Fruit fly (Drosophila melanogaster) whole organism, wandering third instar larva: ENCODE data around the gene CG4174.

Experiments
- CG32264 ChIP-seq: fragments of 200-800 bp; sonication (Bioruptor generic); optimal IDR thresholded peaks from 2 replicates; lab custom pipeline; 2016; ENCODE audit warnings: missing biosample characterization, missing genetic modification characterization
- CG9705 ChIP-seq: fragments of 200-800 bp; sonication (Bioruptor generic); optimal IDR thresholded peaks from 2 replicates; lab custom pipeline; 2018; ENCODE audit warnings: missing biosample characterization, mild to moderate bottlenecking, missing genetic modification characterization
- CrebA ChIP-seq: fragments of 200-800 bp; sonication (Bioruptor generic); optimal IDR thresholded peaks from 2 replicates; lab custom pipeline; 2016; ENCODE audit warnings: missing biosample characterization, mild to moderate bottlenecking, missing genetic modification characterization, borderline replicate concordance
- Dfd ChIP-seq: fragments of >200 bp; optimal IDR thresholded peaks from 2 replicates; lab custom pipeline; 2017; ENCODE audit warnings: missing biosample characterization, missing genetic modification characterization
- Dif ChIP-seq: fragments of 200-275, 200-300 bp; sonication (Bioruptor generic); optimal IDR thresholded peaks from 2 replicates; lab custom pipeline; 2018; ENCODE audit warnings: missing biosample characterization, missing genetic modification characterization; ENCODE audit not compliant: partially characterized antibody
- GATAd ChIP-seq: sonication (Bioruptor generic); optimal IDR thresholded peaks from 2 replicates; lab custom pipeline; 2016; ENCODE audit warnings: missing biosample characterization, missing genetic modification characterization
- HLH106 ChIP-seq: fragments of 200-800 bp; optimal IDR thresholded peaks from 3 replicates; lab custom pipeline; 2019; ENCODE audit warnings: missing biosample characterization, mild to moderate bottlenecking, missing genetic modification characterization, moderate library complexity
- Hr78 ChIP-seq: fragments of >200 bp; optimal IDR thresholded peaks from 2 replicates; lab custom pipeline; 2017; ENCODE audit warnings: missing biosample characterization, missing genetic modification characterization
- Hr83 ChIP-seq: fragments of 200-300 bp; sonication (Bioruptor generic); optimal IDR thresholded peaks from 2 replicates; lab custom pipeline; 2016; ENCODE audit warnings: missing biosample characterization, mild to moderate bottlenecking, missing genetic modification characterization, moderate library complexity; ENCODE audit not compliant: poor library complexity, severe bottlenecking
- Jra ChIP-seq: sonication (Bioruptor generic); optimal IDR thresholded peaks from 2 replicates; lab custom pipeline; 2016; ENCODE audit warnings: missing biosample characterization, missing genetic modification characterization
- Mio ChIP-seq: sonication (Bioruptor generic); optimal IDR thresholded peaks from 2 replicates; lab custom pipeline; 2016; ENCODE audit warnings: missing biosample characterization, missing genetic modification characterization
- Myc ChIP-seq: fragments of >200 bp; optimal IDR thresholded peaks from 2 replicates; lab custom pipeline; 2017
- N ChIP-seq: fragments of >200 bp; optimal IDR thresholded peaks from 2 replicates; lab custom pipeline; 2018; ENCODE audit warnings: missing biosample characterization, missing external identifiers, missing genetic modification characterization
- OdsH ChIP-seq: fragments of 200-800 bp; sonication (Bioruptor generic); optimal IDR thresholded peaks from 2 replicates; lab custom pipeline; 2016; ENCODE audit warnings: missing biosample characterization, mild to moderate bottlenecking, missing genetic modification characterization
- Rel ChIP-seq, 2 experiments: fragments of 200-800 bp; sonication (Bioruptor generic) in 1 of 2; optimal IDR thresholded peaks; 2 replicates in 1 of 2; 3 replicates in 1 of 2; lab custom pipeline; 2016 to 2019; ENCODE audit warnings: mild to moderate bottlenecking in 2 of 2, missing biosample characterization in 2 of 2, missing genetic modification characterization in 2 of 2, moderate library complexity in 1 of 2
- Vsx2 ChIP-seq: fragments of 200-300, 225-300 bp; sonication (Bioruptor generic); optimal IDR thresholded peaks from 2 replicates; lab custom pipeline; 2018; ENCODE audit warnings: missing biosample characterization, missing genetic modification characterization; ENCODE audit not compliant: partially characterized antibody
- br ChIP-seq: fragments of 200-800 bp; sonication (Bioruptor generic); optimal IDR thresholded peaks from 2 replicates; lab custom pipeline; 2016; ENCODE audit warnings: missing biosample characterization, missing genetic modification characterization
- brk ChIP-seq: fragments of 200-800 bp; sonication (Bioruptor generic); optimal IDR thresholded peaks from 2 replicates; lab custom pipeline; 2016; ENCODE audit warnings: missing biosample characterization, mild to moderate bottlenecking, missing genetic modification characterization
- dl ChIP-seq, 2 experiments: fragments of 175-275, 200-275 bp in 1 of 2; fragments of 200-275 bp in 1 of 2; sonication (Bioruptor generic); optimal IDR thresholded peaks; lab custom pipeline; 2018; ENCODE audit warnings: mild to moderate bottlenecking in 2 of 2, missing biosample characterization in 2 of 2, missing genetic modification characterization in 2 of 2, moderate library complexity in 2 of 2; ENCODE audit not compliant: partially characterized antibody in 2 of 2, insufficient read depth in 1 of 2
- dmrt93B ChIP-seq: fragments of 200-800 bp; sonication (Bioruptor generic); optimal IDR thresholded peaks from 2 replicates; lab custom pipeline; 2018; ENCODE audit warnings: missing biosample characterization, mild to moderate bottlenecking, missing genetic modification characterization
- dsf ChIP-seq: sonication (Bioruptor generic); optimal IDR thresholded peaks from 2 replicates; lab custom pipeline; 2016; ENCODE audit warnings: missing biosample characterization, missing genetic modification characterization, borderline replicate concordance
- foxo ChIP-seq, 2 experiments: fragments of 200-800 bp; sonication (Bioruptor generic); optimal IDR thresholded peaks; 2 replicates in 1 of 2; 3 replicates in 1 of 2; lab custom pipeline; 2016 to 2017; ENCODE audit warnings: missing biosample characterization in 2 of 2, missing genetic modification characterization in 2 of 2
- fru ChIP-seq: fragments of 200-800 bp; sonication (Bioruptor generic); optimal IDR thresholded peaks from 3 replicates; lab custom pipeline; 2016; ENCODE audit warnings: missing biosample characterization, mild to moderate bottlenecking, missing genetic modification characterization
- jim ChIP-seq: fragments of 175-275, 200-325 bp; sonication (Bioruptor generic); optimal IDR thresholded peaks from 2 replicates; lab custom pipeline; 2016; ENCODE audit warnings: missing biosample characterization, mild to moderate bottlenecking, missing genetic modification characterization
- pan ChIP-seq: fragments of >200 bp; optimal IDR thresholded peaks from 2 replicates; lab custom pipeline; 2017
- psq ChIP-seq: fragments of 200-800 bp; sonication (Bioruptor generic); optimal IDR thresholded peaks from 3 replicates; lab custom pipeline; 2017; ENCODE audit warnings: missing biosample characterization, mild to moderate bottlenecking, missing genetic modification characterization, moderate library complexity
- rgr ChIP-seq: fragments of 200-800 bp; sonication (Bioruptor generic); optimal IDR thresholded peaks from 3 replicates; lab custom pipeline; 2016; ENCODE audit warnings: missing biosample characterization, mild to moderate bottlenecking, missing genetic modification characterization
- sage ChIP-seq: fragments of 200-800 bp; sonication (Bioruptor generic); optimal IDR thresholded peaks from 2 replicates; lab custom pipeline; 2016; ENCODE audit warnings: missing biosample characterization, mild to moderate bottlenecking, missing genetic modification characterization
- sv ChIP-seq: fragments of 200-800 bp; sonication (Bioruptor generic); optimal IDR thresholded peaks from 3 replicates; lab custom pipeline; 2016; ENCODE audit warnings: missing biosample characterization, missing genetic modification characterization
- tai ChIP-seq: sonication (Bioruptor generic); optimal IDR thresholded peaks from 2 replicates; lab custom pipeline; 2016; ENCODE audit warnings: missing biosample characterization, missing genetic modification characterization
- usp ChIP-seq: fragments of >200 bp; optimal IDR thresholded peaks from 2 replicates; lab custom pipeline; 2017; ENCODE audit warnings: missing biosample characterization, missing genetic modification characterization

The CG4174 gene

DNA sequence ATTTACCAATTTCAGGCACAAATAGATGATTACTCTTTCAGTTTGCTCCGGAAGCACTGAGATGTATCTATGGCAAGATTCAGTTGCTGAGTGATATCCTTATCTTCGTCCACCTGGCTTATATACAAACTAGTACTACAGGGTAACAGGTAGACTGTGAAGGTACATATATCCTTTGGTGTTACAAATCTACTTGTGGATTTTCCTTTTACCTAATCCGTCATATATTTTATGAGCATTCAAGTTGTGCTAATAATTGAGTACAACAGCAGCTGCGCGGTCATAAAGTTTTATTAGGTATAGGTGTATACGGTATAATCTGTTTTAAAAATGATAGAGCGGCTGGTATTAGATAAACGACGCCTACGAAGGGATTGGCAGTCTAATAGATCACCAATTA is 24.1 kb downstream of the CG4174 start, which contains the start of gene term:
Gene term (minus strand): TSS at position 101 of the 400 bp plus-strand sequence.
- TF ChIP-seq fru, result no peak
- no peak for TF ChIP-seq Mio (GFP tag; lab: Kevin White, UChicago)
- TF ChIP-seq pan (lab: Kevin White, UChicago), result no peak
- TF ChIP-seq Vsx2 (GFP tag; lab: Kevin White, UChicago), result no peak
- TF ChIP-seq dmrt93B (GFP tag; lab: Kevin White, UChicago), result no peak
- no peak for TF ChIP-seq usp (GFP tag; lab: Kevin White, UChicago)
- no peak for TF ChIP-seq brk (GFP tag; lab: Kevin White, UChicago)
- TF ChIP-seq br (GFP tag; lab: Kevin White, UChicago), result no peak
- no peak for TF ChIP-seq sv (GFP tag; lab: Kevin White, UChicago)
- no peak for TF ChIP-seq CrebA (GFP tag; lab: Kevin White, UChicago)
- TF ChIP-seq Hr78 (GFP tag; lab: Kevin White, UChicago), result no peak
- TF ChIP-seq GATAd, result no peak
- TF ChIP-seq Hr83 (GFP tag; lab: Kevin White, UChicago), result no peak
- no peak for TF ChIP-seq foxo (GFP tag; optimal IDR thresholded peaks at IDR 0.05; lab: Kevin White, UChicago)
- TF ChIP-seq OdsH (GFP tag; lab: Kevin White, UChicago), result no peak
- TF ChIP-seq Rel (GFP tag; optimal IDR thresholded peaks at IDR 0.05; lab: Kevin White, UChicago), result no peak
- no peak for TF ChIP-seq Rel (tag; optimal IDR thresholded peaks at IDR 0.05; lab: Kevin White, UChicago)
- TF ChIP-seq CG32264 (GFP tag; lab: Kevin White, UChicago), result no peak

dm6 chr3L:18588387-18588786 is 29.4 kb downstream of the CG4174 start, which contains the start of gene CG7271:
TSS of gene CG7271 (plus strand) at chr3L:18588759.
- TF ChIP-seq N (GFP tag; lab: Kevin White, UChicago), result no peak
- no peak for TF ChIP-seq sage (GFP tag; lab: Kevin White, UChicago)
- no peak for TF ChIP-seq Hr83 (GFP tag; lab: Kevin White, UChicago)
- TF ChIP-seq pan (lab: Kevin White, UChicago), result no peak
- TF ChIP-seq Jra (GFP tag; lab: Kevin White, UChicago), result no peak
- TF ChIP-seq psq (GFP tag; lab: Kevin White, UChicago), result no peak
- TF ChIP-seq foxo (GFP tag; optimal IDR thresholded peaks at IDR 0.05; lab: Kevin White, UChicago), result no peak
- TF ChIP-seq br (GFP tag; lab: Kevin White, UChicago), result no peak
- no peak for TF ChIP-seq Mio (GFP tag; lab: Kevin White, UChicago)
- TF ChIP-seq usp (GFP tag; lab: Kevin White, UChicago), result no peak
- no peak for TF ChIP-seq dl (GFP tag; optimal IDR thresholded peaks at IDR 0.05; lab: Kevin White, UChicago; ENCODE audit: insufficient read depth in 1 of 2, partially characterized antibody in 2 of 2)
- no peak for TF ChIP-seq jim (GFP tag; lab: Kevin White, UChicago)
- TF ChIP-seq Dfd (GFP tag; lab: Kevin White, UChicago), result no peak
- no peak for TF ChIP-seq dsf (GFP tag; lab: Kevin White, UChicago)
- no peak for TF ChIP-seq CG9705 (GFP tag; lab: Kevin White, UChicago)
- no peak for TF ChIP-seq CG32264 (GFP tag; lab: Kevin White, UChicago)

- TF ChIP-seq GATAd (no peak), Dif (GFP tag; lab: Kevin White, UChicago) (no peak), Hr83 (GFP tag; lab: Kevin White, UChicago) (no peak), sv (GFP tag; lab: Kevin White, UChicago) (no peak), foxo (GFP tag; optimal IDR thresholded peaks at IDR 0.05; lab: Kevin White, UChicago) (no peak), sage (GFP tag; lab: Kevin White, UChicago) (no peak), jim (GFP tag; lab: Kevin White, UChicago) (no peak), HLH106 (no peak), rgr (GFP tag; lab: Kevin White, UChicago) (no peak), Myc (lab: Kevin White, UChicago) (no peak), OdsH (GFP tag; lab: Kevin White, UChicago) (no peak), tai (GFP tag; lab: Kevin White, UChicago) (no peak)
Observed at dm6 chr3L:18559958-18560357, 57.8 kb downstream of the CG4174 start, which contains the start of gene AstC-R1. TSS of gene AstC-R1 (plus strand) at chr3L:18560258.
